Worm (Caenorhabditis elegans) whole organism, young adult: ENCODE measurements around the gene unc-50.
A peak's percentile ranks its signal among the peaks of the same experiment; 100 is the strongest.

Experiments used
- B0019.2 ChIP-seq: fragments of 200-800 bp; sonication (Bioruptor generic); conservative IDR thresholded peaks from 2 replicates; pipeline ENCODE4 v1.3.6; 2022; ENCODE audit warnings: missing genetic modification reagents, missing genetic modification characterization, missing compliant biosample characterization
- B0035.1 ChIP-seq: sonication (generic microtip); optimal IDR thresholded peaks from 2 replicates; lab custom pipeline; 2016; ENCODE audit warnings: missing genetic modification characterization, mild to moderate bottlenecking, missing compliant biosample characterization, missing genotype, missing genetic modification reagents
- B0336.3 ChIP-seq: fragments of 200-800 bp; sonication (Bioruptor generic); IDR thresholded peaks from 2 replicates; pipeline ENCODE4 v1.3.6; 2022; ENCODE audit warnings: missing genetic modification characterization, missing compliant biosample characterization
- C17E4.6 ChIP-seq: fragments of 200-800 bp; sonication (Bioruptor generic); IDR thresholded peaks from 2 replicates; pipeline ENCODE4 v1.3.6; 2022; ENCODE audit warnings: missing genetic modification reagents, missing genetic modification characterization, missing compliant biosample characterization
- D2030.7 ChIP-seq: fragments of 200-800 bp; sonication (Bioruptor generic); IDR thresholded peaks from 2 replicates; pipeline ENCODE4 v1.3.6; 2022; ENCODE audit warnings: missing genetic modification reagents, missing genetic modification characterization, missing compliant biosample characterization
- F22D6.2 ChIP-seq: sonication (generic microtip); optimal IDR thresholded peaks from 2 replicates; lab custom pipeline; 2016; ENCODE audit warnings: mild to moderate bottlenecking, missing genetic modification characterization, missing compliant biosample characterization
- F52B5.7 ChIP-seq: sonication (generic microtip); optimal IDR thresholded peaks from 2 replicates; lab custom pipeline; 2016; ENCODE audit warnings: mild to moderate bottlenecking, missing genetic modification characterization, missing compliant biosample characterization
- F55B11.4 ChIP-seq: sonication (generic microtip); optimal IDR thresholded peaks from 2 replicates; lab custom pipeline; 2016; ENCODE audit warnings: missing compliant biosample characterization, missing genetic modification characterization, borderline replicate concordance; ENCODE audit not compliant: insufficient read depth
- F57A8.1 ChIP-seq: fragments of 200-800 bp; sonication (Bioruptor generic); optimal IDR thresholded peaks from 2 replicates; lab custom pipeline; 2018; ENCODE audit warnings: mild to moderate bottlenecking, missing genetic modification characterization, moderate library complexity, missing compliant biosample characterization
- K11D2.4 ChIP-seq: fragments of 200-800 bp; sonication (Bioruptor generic); IDR thresholded peaks from 2 replicates; pipeline ENCODE4 v1.3.6; 2022; ENCODE audit warnings: missing genetic modification reagents, missing genetic modification characterization, missing compliant biosample characterization
- T26A5.8 ChIP-seq: sonication (generic microtip); optimal IDR thresholded peaks from 2 replicates; lab custom pipeline; 2016; ENCODE audit warnings: missing genetic modification characterization, missing compliant biosample characterization
- Y53F4B.3 ChIP-seq: fragments of 200-800 bp; sonication (Bioruptor generic); IDR thresholded peaks from 2 replicates; pipeline ENCODE4 v1.3.6; 2022; ENCODE audit warnings: missing genetic modification reagents, missing genetic modification characterization, missing compliant biosample characterization
- Y53G8AR.9 ChIP-seq: fragments of 200-800 bp; sonication (Bioruptor generic); conservative IDR thresholded peaks from 2 replicates; pipeline ENCODE4 v1.3.6; 2022; ENCODE audit warnings: missing genetic modification reagents, missing genetic modification characterization, missing compliant biosample characterization
- Y67H2A.10 ChIP-seq: fragments of 200-800 bp; sonication (Bioruptor generic); conservative IDR thresholded peaks from 2 replicates; pipeline ENCODE4 v1.3.6; 2022; ENCODE audit warnings: missing genetic modification reagents, missing genetic modification characterization, missing compliant biosample characterization
- Y79H2A.3 ChIP-seq: fragments of 200-800 bp; sonication (Bioruptor generic); conservative IDR thresholded peaks from 2 replicates; pipeline ENCODE4 v1.3.6; 2022; ENCODE audit warnings: missing genetic modification reagents, missing genetic modification characterization, missing compliant biosample characterization
- akir-1 ChIP-seq: fragments of 200-800 bp; sonication (Bioruptor generic); optimal IDR thresholded peaks from 2 replicates; lab custom pipeline; 2018; ENCODE audit warnings: mild to moderate bottlenecking, missing genetic modification characterization, moderate library complexity, missing compliant biosample characterization
- athp-1 ChIP-seq: sonication (generic microtip); optimal IDR thresholded peaks from 2 replicates; lab custom pipeline; 2017; ENCODE audit warnings: mild to moderate bottlenecking, missing genetic modification characterization, missing compliant biosample characterization
- bed-1 ChIP-seq: fragments of 200-800 bp; sonication (Bioruptor generic); IDR thresholded peaks from 2 replicates; pipeline ENCODE4 v1.3.6; 2022; ENCODE audit warnings: missing genetic modification reagents, missing genetic modification characterization, missing compliant biosample characterization
- ccch-3 ChIP-seq: fragments of 200-800 bp; sonication (Bioruptor generic); optimal IDR thresholded peaks from 2 replicates; lab custom pipeline; 2018; ENCODE audit warnings: mild to moderate bottlenecking, missing genetic modification characterization, missing compliant biosample characterization
- ceh-100 ChIP-seq: fragments of 200-800 bp; sonication (Bioruptor generic); IDR thresholded peaks from 2 replicates; pipeline ENCODE4 v1.3.6; 2022; ENCODE audit warnings: missing genetic modification reagents, missing genetic modification characterization, missing compliant biosample characterization
- ceh-58 ChIP-seq: fragments of 200-800 bp; sonication (Bioruptor generic); IDR thresholded peaks from 2 replicates; pipeline ENCODE4 v1.3.6; 2022; ENCODE audit warnings: missing genetic modification characterization, missing compliant biosample characterization
- ceh-91 ChIP-seq: fragments of 200-800 bp; sonication (Bioruptor generic); IDR thresholded peaks from 2 replicates; pipeline ENCODE4 v1.3.6; 2022; ENCODE audit warnings: missing genetic modification reagents, missing genetic modification characterization, missing compliant biosample characterization
- chd-7 ChIP-seq: sonication (generic microtip); optimal IDR thresholded peaks from 2 replicates; lab custom pipeline; 2016; ENCODE audit warnings: mild to moderate bottlenecking, missing genetic modification characterization, moderate library complexity, missing compliant biosample characterization
- dpl-1 ChIP-seq: fragments of 150-350 bp; optimal IDR thresholded peaks from 2 replicates; lab custom pipeline; 2014; ENCODE audit warnings: missing biosample characterization, missing genetic modification reagents, missing genetic modification characterization
- efl-1 ChIP-seq: fragments of 150-350 bp; optimal IDR thresholded peaks from 2 replicates; lab custom pipeline; 2014; ENCODE audit warnings: missing biosample characterization, missing genetic modification reagents, missing genetic modification characterization
- egrh-3 ChIP-seq: fragments of 200-800 bp; sonication (Bioruptor generic); IDR thresholded peaks from 2 replicates; pipeline ENCODE4 v1.3.6; 2022; ENCODE audit warnings: missing genetic modification reagents, missing genetic modification characterization, missing compliant biosample characterization
- hlh-26 ChIP-seq: fragments of 200-800 bp; sonication (Bioruptor generic); conservative IDR thresholded peaks from 2 replicates; pipeline ENCODE4 v1.3.6; 2022; ENCODE audit warnings: missing genetic modification reagents, missing genetic modification characterization, missing compliant biosample characterization
- let-607 ChIP-seq, 2 experiments: fragments of 200-800 bp in 1 of 2; sonication (Bioruptor generic) in 1 of 2; sonication (generic microtip) in 1 of 2; optimal IDR thresholded peaks; 2 replicates each; lab custom pipeline; 2016 to 2018; ENCODE audit warnings: mild to moderate bottlenecking in 2 of 2, missing compliant biosample characterization in 2 of 2, missing genetic modification characterization in 2 of 2, moderate library complexity in 2 of 2, missing genotype in 1 of 2
- lin-35 ChIP-seq, 3 experiments: fragments of 150-350 bp in 2 of 3; sonication (generic microtip) in 1 of 3; optimal IDR thresholded peaks; 2 replicates each; lab custom pipeline; 2014 to 2018; ENCODE audit warnings: missing biosample characterization in 3 of 3, missing genetic modification characterization in 3 of 3, missing genetic modification reagents in 3 of 3
- lir-1 ChIP-seq: fragments of 200-800 bp; sonication (Bioruptor generic); conservative IDR thresholded peaks from 2 replicates; pipeline ENCODE4 v1.3.6; 2022; ENCODE audit warnings: missing genetic modification reagents, missing genetic modification characterization, missing compliant biosample characterization
- lsl-1 ChIP-seq: fragments of 200-800 bp; sonication (Bioruptor generic); optimal IDR thresholded peaks from 2 replicates; lab custom pipeline; 2018; ENCODE audit warnings: mild to moderate bottlenecking, missing genetic modification characterization, moderate library complexity, missing compliant biosample characterization
- lsy-27 ChIP-seq: sonication (generic microtip); optimal IDR thresholded peaks from 2 replicates; lab custom pipeline; 2017; ENCODE audit warnings: missing genetic modification characterization, mild to moderate bottlenecking, missing compliant biosample characterization, antibody characterized with exemption, missing genotype, borderline replicate concordance; ENCODE audit not compliant: insufficient read depth
- madf-3 ChIP-seq: fragments of 200-800 bp; sonication (Bioruptor generic); IDR thresholded peaks from 2 replicates; pipeline ENCODE4 v1.3.6; 2022; ENCODE audit warnings: missing genetic modification reagents, missing genetic modification characterization, missing compliant biosample characterization
- madf-6 ChIP-seq: fragments of 200-800 bp; sonication (Bioruptor generic); IDR thresholded peaks from 2 replicates; pipeline ENCODE4 v1.3.6; 2022; ENCODE audit warnings: missing genetic modification reagents, missing genetic modification characterization, missing compliant biosample characterization
- mes-4 ChIP-seq: sonication (generic microtip); optimal IDR thresholded peaks from 2 replicates; lab custom pipeline; 2016; ENCODE audit warnings: missing genotype, missing genetic modification characterization, missing compliant biosample characterization
- mxl-1 ChIP-seq: sonication (generic microtip); optimal IDR thresholded peaks from 2 replicates; lab custom pipeline; 2016; ENCODE audit warnings: missing genetic modification characterization, missing compliant biosample characterization
- nfya-1 ChIP-seq: sonication (generic microtip); optimal IDR thresholded peaks from 2 replicates; lab custom pipeline; 2017; ENCODE audit warnings: antibody characterized with exemption, missing compliant biosample characterization, missing genetic modification characterization, borderline replicate concordance; ENCODE audit not compliant: insufficient read depth
- nhr-179 ChIP-seq: sonication (generic microtip); optimal IDR thresholded peaks from 2 replicates; lab custom pipeline; 2016; ENCODE audit warnings: mild to moderate bottlenecking, missing genetic modification characterization, missing compliant biosample characterization
- nhr-80 ChIP-seq: sonication (generic microtip); optimal IDR thresholded peaks from 2 replicates; lab custom pipeline; 2016; ENCODE audit warnings: missing genetic modification characterization, missing compliant biosample characterization
- repo-1 ChIP-seq: sonication (generic microtip); optimal IDR thresholded peaks from 2 replicates; lab custom pipeline; 2017; ENCODE audit warnings: mild to moderate bottlenecking, missing genetic modification characterization, missing compliant biosample characterization
- sdz-38 ChIP-seq: sonication (generic microtip); optimal IDR thresholded peaks from 2 replicates; lab custom pipeline; 2016; ENCODE audit warnings: missing genotype, missing genetic modification characterization, missing compliant biosample characterization
- sea-2 ChIP-seq: fragments of 200-800 bp; sonication (Bioruptor generic); IDR thresholded peaks from 2 replicates; pipeline ENCODE4 v1.3.6; 2022; ENCODE audit warnings: missing genetic modification characterization, missing compliant biosample characterization
- snpc-1.1 ChIP-seq: sonication (generic microtip); optimal IDR thresholded peaks from 2 replicates; lab custom pipeline; 2017; ENCODE audit warnings: missing genetic modification characterization, mild to moderate bottlenecking, missing compliant biosample characterization, antibody characterized with exemption, moderate library complexity, missing genotype, missing genetic modification reagents; ENCODE audit not compliant: insufficient read depth
- snpc-3.4 ChIP-seq: sonication (generic microtip); optimal IDR thresholded peaks from 2 replicates; lab custom pipeline; 2017; ENCODE audit warnings: missing genetic modification characterization, mild to moderate bottlenecking, missing compliant biosample characterization, antibody characterized with exemption, moderate library complexity, missing genotype, missing genetic modification reagents
- tlf-1 ChIP-seq: fragments of 200-800 bp; sonication (Bioruptor generic); optimal IDR thresholded peaks from 2 replicates; lab custom pipeline; 2018; ENCODE audit warnings: mild to moderate bottlenecking, missing genetic modification characterization, missing compliant biosample characterization
- unc-130 ChIP-seq: sonication (generic microtip); optimal IDR thresholded peaks from 2 replicates; lab custom pipeline; 2016; ENCODE audit warnings: missing genetic modification reagents, missing genetic modification characterization, missing compliant biosample characterization
- unc-62 ChIP-seq: fragments of 150-350 bp; optimal IDR thresholded peaks from 2 replicates; lab custom pipeline; 2014; ENCODE audit warnings: missing biosample characterization, missing genetic modification reagents, missing genetic modification characterization
- ztf-3 ChIP-seq: fragments of 200-800 bp; sonication (Bioruptor generic); optimal IDR thresholded peaks from 2 replicates; lab custom pipeline; 2018; ENCODE audit warnings: mild to moderate bottlenecking, missing genetic modification characterization, missing compliant biosample characterization

Gene unc-50

DNA sequence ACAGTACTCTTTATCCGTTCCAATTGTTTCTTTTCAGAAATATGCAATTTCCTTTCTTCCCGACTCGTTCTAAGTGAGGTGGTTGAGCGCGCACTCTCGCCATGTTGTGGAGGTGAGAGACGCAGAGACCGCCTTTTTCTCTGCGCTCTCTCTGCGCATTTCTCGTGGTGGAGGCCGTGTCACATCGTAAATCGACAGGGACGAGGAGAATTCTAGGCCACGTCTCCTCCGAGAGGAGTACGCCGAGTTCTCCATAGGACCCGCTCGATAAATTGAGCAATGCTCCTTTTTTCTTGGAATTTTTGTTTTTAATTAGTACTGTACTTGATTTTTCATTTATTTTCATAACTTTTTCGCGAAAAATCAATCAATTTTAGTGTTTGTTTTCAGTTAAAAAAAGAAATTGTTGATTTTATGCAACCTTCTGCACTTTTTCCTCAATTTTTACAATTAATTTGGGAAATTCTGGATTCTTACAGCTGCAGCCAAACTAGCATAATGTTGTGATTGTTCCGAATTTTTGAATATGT is 47.1 kb downstream of the unc-50 start, which contains the start of gene cnk-1 (continued):
- peak; percentile 60 for TF ChIP-seq repo-1
- peak; percentile 95 for TF ChIP-seq ceh-91
- TF ChIP-seq Y79H2A.3 (GFP tag; lab: Robert Waterston, UW) = peak; percentile 86
- TF ChIP-seq F55B11.4 (tag; lab: Kevin White, UChicago) = no peak
- peak; percentile 57 for TF ChIP-seq chd-7 (tag; lab: Kevin White, UChicago)
- TF ChIP-seq nhr-80 (tag; lab: Kevin White, UChicago) = peak; percentile 50
- peak; percentile 84 for TF ChIP-seq B0336.3
- TF ChIP-seq snpc-1.1 (tag; lab: Kevin White, UChicago) = no peak
- TF ChIP-seq Y67H2A.10 (GFP tag; lab: Robert Waterston, UW) = peak; percentile 95
- no peak for TF ChIP-seq lsy-27 (tag; lab: Kevin White, UChicago)
- no peak for TF ChIP-seq F22D6.2
- TF ChIP-seq mxl-1 (tag; lab: Kevin White, UChicago) = no peak
- peak; percentile 47 for TF ChIP-seq ccch-3
- TF ChIP-seq Y53F4B.3 (GFP tag; lab: Robert Waterston, UW) = no peak; the same call in 1 of the 2 replicates
- TF ChIP-seq lin-35 (GFP tag; optimal IDR thresholded peaks at IDR 0.05; lab: Kevin White, UChicago) = peak in 1 of 3 experiments; percentile 29
- TF ChIP-seq madf-3 (GFP tag; lab: Robert Waterston, UW) = peak; percentile 96
- no peak for TF ChIP-seq ztf-3 (GFP tag; lab: Kevin White, UChicago)
- peak; percentile 98 for TF ChIP-seq K11D2.4 (GFP tag; lab: Robert Waterston, UW)
- TF ChIP-seq sdz-38 (tag; lab: Kevin White, UChicago) = no peak
- TF ChIP-seq B0019.2 (GFP tag; lab: Robert Waterston, UW) = peak; percentile 98
- TF ChIP-seq let-607 (tag; optimal IDR thresholded peaks at IDR 0.05; lab: Kevin White, UChicago) = peak; percentile 49 to 69
- TF ChIP-seq ceh-58 (GFP tag; lab: Robert Waterston, UW) = no peak
- peak; percentile 60 for TF ChIP-seq akir-1 (GFP tag; lab: Kevin White, UChicago)
- TF ChIP-seq bed-1 (GFP tag; lab: Robert Waterston, UW) = peak; percentile 92; the same call in 1 of the 2 replicates
- peak; percentile 30 for TF ChIP-seq F52B5.7
- peak; percentile 30 for TF ChIP-seq snpc-3.4 (tag; lab: Kevin White, UChicago)
- TF ChIP-seq athp-1 (tag; lab: Kevin White, UChicago) = peak; percentile 83
- TF ChIP-seq Y53G8AR.9 (GFP tag; lab: Robert Waterston, UW) = peak; percentile 99
- TF ChIP-seq unc-130 (GFP tag; lab: Kevin White, UChicago) = peak; percentile 91
- TF ChIP-seq T26A5.8 (tag; lab: Kevin White, UChicago) = no peak
- TF ChIP-seq sea-2 (GFP tag; lab: Robert Waterston, UW) = peak; percentile 92
- peak; percentile 88 for TF ChIP-seq egrh-3
- TF ChIP-seq mes-4 (tag; lab: Kevin White, UChicago) = no peak
- peak; percentile 97 for TF ChIP-seq madf-6 (GFP tag; lab: Robert Waterston, UW)
- TF ChIP-seq nfya-1 = no peak
- TF ChIP-seq lir-1 = peak; percentile 98
- peak; percentile 98 for TF ChIP-seq C17E4.6 (GFP tag; lab: Robert Waterston, UW)
- TF ChIP-seq nhr-179 (tag; lab: Kevin White, UChicago) = no peak
- no peak for TF ChIP-seq hlh-26 (GFP tag; lab: Robert Waterston, UW)
- TF ChIP-seq lsl-1 (GFP tag; lab: Kevin White, UChicago) = peak; percentile 68
- TF ChIP-seq F57A8.1 (GFP tag; lab: Kevin White, UChicago) = no peak
- TF ChIP-seq D2030.7 (GFP tag; lab: Robert Waterston, UW) = peak; percentile 97
- TF ChIP-seq B0035.1 (tag; lab: Kevin White, UChicago) = peak; percentile 39
- TF ChIP-seq efl-1 (GFP tag; lab: Kevin White, UChicago) = peak; percentile 17
- no peak for TF ChIP-seq dpl-1 (GFP tag; lab: Kevin White, UChicago)
- peak; percentile 93 for TF ChIP-seq ceh-100 (GFP tag; lab: Robert Waterston, UW)
- TF ChIP-seq unc-62 (GFP tag; lab: Kevin White, UChicago) = no peak
- peak; percentile 80 for TF ChIP-seq tlf-1 (GFP tag; lab: Kevin White, UChicago)
